Worm (Caenorhabditis elegans): ENCODE measurements around the gene nhr-94.

The nhr-94 gene

ce11 chrV:7634657-7635056 is 51.5 kb downstream of the nhr-94 start, which contains the start of gene srd-31:
Gene srd-31, minus strand, starts transcription at chrV:7634757.
- TF ChIP-seq ceh-13 (GFP tag; optimal IDR thresholded peaks at IDR 0.05) (no peak), pes-1 (GFP tag; IDR thresholded peaks at IDR 0.05) (no peak), hmg-4 (GFP tag; optimal IDR thresholded peaks at IDR 0.05) (no peak), tbx-37 (GFP tag; conservative IDR thresholded peaks at IDR 0.05) (no peak), F13C5.2 (tag; optimal IDR thresholded peaks at IDR 0.05) (no peak), hnd-1 (tag; optimal IDR thresholded peaks at IDR 0.05) (no peak), scrt-1 (GFP tag; IDR thresholded peaks at IDR 0.05) (no peak), B0310.2 (tag; optimal IDR thresholded peaks at IDR 0.05) (no peak), ceh-36 (tag; optimal IDR thresholded peaks at IDR 0.05) (no peak), tra-4 (tag; optimal IDR thresholded peaks at IDR 0.05) (no peak), sea-1 (GFP tag; conservative IDR thresholded peaks at IDR 0.05) (no peak), flt-1 (GFP tag; IDR thresholded peaks at IDR 0.05) (no peak), ets-7 (tag; optimal IDR thresholded peaks at IDR 0.05) (no peak), ama-1 (optimal IDR thresholded peaks at IDR 0.05) (no peak), hmbx-1 (tag; optimal IDR thresholded peaks at IDR 0.05) (no peak), aly-1 (tag; optimal IDR thresholded peaks at IDR 0.05) (no peak), tbx-11 (GFP tag; IDR thresholded peaks at IDR 0.05) (no peak)
